Fruit fly (Drosophila melanogaster): Measurements from ENCODE around the gene CG31076.
A peak's percentile ranks its signal among the peaks of the same experiment; 100 is the strongest.

CG31076 gene

DNA sequence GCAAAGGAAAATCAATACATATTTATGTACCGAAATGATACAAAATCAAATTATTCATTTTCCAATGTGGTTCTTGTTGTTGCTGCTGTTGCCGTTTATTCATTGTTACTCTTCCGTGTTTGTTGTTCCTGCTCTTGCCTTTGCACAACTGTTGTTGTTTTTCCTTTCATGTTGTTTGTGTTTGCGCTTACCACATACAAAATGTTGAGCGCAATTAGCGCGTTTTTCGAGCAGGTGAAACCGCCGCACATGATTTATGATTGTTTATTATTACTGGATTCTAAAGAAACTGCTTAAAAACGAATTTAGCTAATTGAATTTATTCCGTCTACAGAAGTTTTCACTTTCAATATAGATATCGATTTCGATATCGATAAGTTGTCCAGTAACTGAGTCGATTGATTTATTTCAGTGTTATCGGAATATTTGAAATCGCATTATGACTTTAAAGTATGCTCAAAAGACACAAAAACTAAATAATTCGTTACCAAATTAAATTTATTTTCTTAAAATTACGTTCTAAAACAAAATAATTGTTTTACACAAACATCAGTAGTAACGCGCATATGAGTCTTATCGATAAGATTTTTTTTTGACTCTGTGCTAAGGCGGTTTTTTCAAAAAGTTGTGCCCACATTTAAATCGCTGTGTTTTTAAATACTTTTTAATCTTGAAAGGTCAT lies 25.1 kb downstream of the CG31076 start, which contains the start of gene Tsp97E (continued):
- TF ChIP-seq CG3919 (GFP tag; optimal IDR thresholded peaks at IDR 0.05) = no peak
- peak; percentile 56 for TF ChIP-seq Eip78C (GFP tag)
- TF ChIP-seq CG31627 (GFP tag; optimal IDR thresholded peaks at IDR 0.05) = no peak
- no peak for TF ChIP-seq CG6163 (GFP tag; IDR thresholded peaks at IDR 0.05)
- no peak for TF ChIP-seq CG10669 (GFP tag; optimal IDR thresholded peaks at IDR 0.05)
- no peak for TF ChIP-seq acj6 (GFP tag; optimal IDR thresholded peaks at IDR 0.05)
- no peak for TF ChIP-seq CG6792 (GFP tag; optimal IDR thresholded peaks at IDR 0.05)
- TF ChIP-seq Sox15 (GFP tag; optimal IDR thresholded peaks at IDR 0.05) = no peak
- TF ChIP-seq fkh (GFP tag; optimal IDR thresholded peaks at IDR 0.05) = peak; percentile 58
- no peak for TF ChIP-seq CG34406 (GFP tag; optimal IDR thresholded peaks at IDR 0.05)
- no peak for TF ChIP-seq Eip93F (GFP tag; optimal IDR thresholded peaks at IDR 0.05)
- TF ChIP-seq Smox (GFP tag; optimal IDR thresholded peaks at IDR 0.05) = no peak
- TF ChIP-seq CG8319 (GFP tag; optimal IDR thresholded peaks at IDR 0.05) = no peak
- TF ChIP-seq Hr4 (GFP tag; optimal IDR thresholded peaks at IDR 0.05) = no peak
- no peak for TF ChIP-seq CG3032 (tag; optimal IDR thresholded peaks at IDR 0.05)
- TF ChIP-seq Hr39 (GFP tag; optimal IDR thresholded peaks at IDR 0.05) = no peak
- TF ChIP-seq CG8632 (GFP tag; optimal IDR thresholded peaks at IDR 0.05) = no peak
- TF ChIP-seq CG4318 (GFP tag; optimal IDR thresholded peaks at IDR 0.05) = no peak
- no peak for TF ChIP-seq cyc (GFP tag; optimal IDR thresholded peaks at IDR 0.05)
- TF ChIP-seq Hr38 (GFP tag; optimal IDR thresholded peaks at IDR 0.05) = no peak
- TF ChIP-seq lz (GFP tag; optimal IDR thresholded peaks at IDR 0.05) = no peak
- no peak for TF ChIP-seq CG32006 (GFP tag; optimal IDR thresholded peaks at IDR 0.05)
- no peak for TF ChIP-seq CG1621 (tag; optimal IDR thresholded peaks at IDR 0.05)
- peak; percentile 40 for TF ChIP-seq esn (GFP tag; optimal IDR thresholded peaks at IDR 0.05)
- TF ChIP-seq fd85E (GFP tag; optimal IDR thresholded peaks at IDR 0.05) = no peak
- peak; percentile 53 for TF ChIP-seq svp (GFP tag)

DNA sequence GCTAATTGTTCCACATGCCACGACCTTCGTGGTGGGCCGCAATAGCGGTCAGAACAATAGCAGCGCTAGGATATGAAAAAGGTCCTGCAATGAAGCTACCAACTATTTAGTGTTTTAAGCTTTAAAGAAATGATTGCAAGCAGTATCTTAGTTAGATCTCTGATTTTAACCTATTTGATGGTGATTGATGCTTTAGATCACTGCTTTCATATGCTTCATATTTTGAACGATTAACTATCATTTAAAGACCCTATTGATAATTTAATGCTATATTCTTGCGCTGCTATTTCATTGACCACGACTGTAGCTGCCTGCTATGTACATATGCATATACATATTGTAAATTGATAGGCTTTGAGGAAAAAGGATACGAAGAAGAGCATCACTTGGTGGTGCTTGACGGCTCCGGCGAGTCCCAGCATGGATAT lies 25.9 kb downstream of the CG31076 start:
- peak; percentile 51 for TF ChIP-seq CG6792 (GFP tag; optimal IDR thresholded peaks at IDR 0.05)
- peak; percentile 64 for TF ChIP-seq CG7368 (GFP tag; optimal IDR thresholded peaks at IDR 0.05)
- peak; percentile 11 for TF ChIP-seq fkh (GFP tag; optimal IDR thresholded peaks at IDR 0.05)
- peak; percentile 58 for TF ChIP-seq Met (GFP tag; optimal IDR thresholded peaks at IDR 0.05)
- peak; percentile 64; the same call in 1 of the 2 replicates for TF ChIP-seq CG11294 (GFP tag; IDR thresholded peaks at IDR 0.05)
- TF ChIP-seq Lpt (GFP tag; optimal IDR thresholded peaks at IDR 0.05) = peak; percentile 7
- peak; percentile 50 for TF ChIP-seq Sox14 (GFP tag; optimal IDR thresholded peaks at IDR 0.05)
- TF ChIP-seq cyc (GFP tag; optimal IDR thresholded peaks at IDR 0.05) = peak; percentile 85
- peak; percentile 57 for TF ChIP-seq CG1621 (tag; optimal IDR thresholded peaks at IDR 0.05)
- peak; percentile 60 for TF ChIP-seq lz (GFP tag; optimal IDR thresholded peaks at IDR 0.05)
- peak; percentile 58 for TF ChIP-seq OdsH (GFP tag; optimal IDR thresholded peaks at IDR 0.05)
- peak; percentile 42; the same call in 1 of the 2 replicates for TF ChIP-seq Gug (GFP tag; IDR thresholded peaks at IDR 0.05)
- TF ChIP-seq spab (GFP tag; optimal IDR thresholded peaks at IDR 0.05) = peak; percentile 82
- TF ChIP-seq CG8319 (GFP tag; optimal IDR thresholded peaks at IDR 0.05) = peak; percentile 27
- TF ChIP-seq esn (GFP tag; optimal IDR thresholded peaks at IDR 0.05) = peak; percentile 50
- peak; percentile 66 for TF ChIP-seq fd85E (GFP tag; optimal IDR thresholded peaks at IDR 0.05)
- peak; percentile 22 for TF ChIP-seq vri (GFP tag; optimal IDR thresholded peaks at IDR 0.05)
- peak; percentile 38 for TF ChIP-seq CG10631 (GFP tag; optimal IDR thresholded peaks at IDR 0.05)
- peak; percentile 70 for TF ChIP-seq Hr39 (GFP tag; optimal IDR thresholded peaks at IDR 0.05)
- TF ChIP-seq salr (GFP tag; optimal IDR thresholded peaks at IDR 0.05) = peak; percentile 34 to 37
- peak; percentile 33 for TF ChIP-seq CG4318 (GFP tag; optimal IDR thresholded peaks at IDR 0.05)
- peak; percentile 53 for TF ChIP-seq Eip75B (GFP tag; optimal IDR thresholded peaks at IDR 0.05)
- TF ChIP-seq CG10669 (GFP tag; optimal IDR thresholded peaks at IDR 0.05) = peak; percentile 88
- TF ChIP-seq dac (GFP tag; optimal IDR thresholded peaks at IDR 0.05) = peak; percentile 49
- TF ChIP-seq Hr38 (GFP tag; optimal IDR thresholded peaks at IDR 0.05) = no peak
- TF ChIP-seq Sox102F (GFP tag; optimal IDR thresholded peaks at IDR 0.05) = peak; percentile 63
- peak; percentile 63 for TF ChIP-seq acj6 (GFP tag; optimal IDR thresholded peaks at IDR 0.05)
- no peak for TF ChIP-seq CG6854 (GFP tag; optimal IDR thresholded peaks at IDR 0.05)
- TF ChIP-seq Ets21C (GFP tag; optimal IDR thresholded peaks at IDR 0.05) = peak; percentile 19
- TF ChIP-seq CG32006 (GFP tag; optimal IDR thresholded peaks at IDR 0.05) = peak; percentile 65
- TF ChIP-seq CG31627 (GFP tag; optimal IDR thresholded peaks at IDR 0.05) = peak; percentile 61
- peak; percentile 81 for TF ChIP-seq achi (GFP tag; optimal IDR thresholded peaks at IDR 0.05)
- peak; percentile 25 for TF ChIP-seq CG8632 (GFP tag; optimal IDR thresholded peaks at IDR 0.05)
- peak; percentile 84 for TF ChIP-seq CG3919 (GFP tag; optimal IDR thresholded peaks at IDR 0.05)
- TF ChIP-seq svp (GFP tag) = peak; percentile 94
- peak; percentile 95 for TF ChIP-seq Eip78C (GFP tag)
- TF ChIP-seq ss (GFP tag; optimal IDR thresholded peaks at IDR 0.05) = peak; percentile 73 to 81
- TF ChIP-seq CG6163 (GFP tag; IDR thresholded peaks at IDR 0.05) = peak; percentile 62; the same call in 2 of the 3 replicates
- TF ChIP-seq pdm3 (GFP tag; optimal IDR thresholded peaks at IDR 0.05) = peak; percentile 58
- peak; percentile 77 for TF ChIP-seq CG9139 (GFP tag; optimal IDR thresholded peaks at IDR 0.05)
